Fruit fly (Drosophila melanogaster) whole organism, prepupa: Measurements from ENCODE around the gene VhaM9.7-c.

Experiments
- CG10631 ChIP-seq: fragments of 200-800 bp; sonication (Bioruptor generic); optimal IDR thresholded peaks from 2 replicates; lab custom pipeline; 2016; ENCODE audit warnings: missing biosample characterization, missing genetic modification characterization
- CG11294 ChIP-seq: fragments of 200-800 bp; sonication (Bioruptor generic); IDR thresholded peaks from 2 replicates; pipeline ENCODE4 v1.3.6; 2022; ENCODE audit warnings: missing biosample characterization, missing genetic modification characterization
- CG11902 ChIP-seq: fragments of 200-800 bp; sonication (Bioruptor generic); optimal IDR thresholded peaks from 3 replicates; lab custom pipeline; 2016; ENCODE audit warnings: missing biosample characterization, missing genetic modification characterization
- CG15336 ChIP-seq: fragments of 200-800 bp; sonication (Bioruptor generic); IDR thresholded peaks from 2 replicates; pipeline ENCODE4 v1.3.6; 2022; ENCODE audit warnings: missing biosample characterization, missing genetic modification characterization
- CG1621 ChIP-seq: fragments of 200-800 bp; sonication (Bioruptor generic); optimal IDR thresholded peaks from 3 replicates; lab custom pipeline; 2018; ENCODE audit warnings: missing biosample characterization, mild to moderate bottlenecking, missing genetic modification characterization
- CG3032 ChIP-seq: fragments of 200-800 bp; optimal IDR thresholded peaks from 2 replicates; lab custom pipeline; 2019; ENCODE audit warnings: missing biosample characterization, mild to moderate bottlenecking, missing genetic modification characterization, moderate library complexity
- CG32006 ChIP-seq: fragments of 200-800 bp; sonication (Bioruptor generic); optimal IDR thresholded peaks from 3 replicates; lab custom pipeline; 2017; ENCODE audit warnings: missing biosample characterization, mild to moderate bottlenecking, missing genetic modification characterization
- CG34406 ChIP-seq: fragments of 200-800 bp; sonication (Bioruptor generic); optimal IDR thresholded peaks from 3 replicates; lab custom pipeline; 2016; ENCODE audit warnings: missing biosample characterization, missing genetic modification characterization
- CG3919 ChIP-seq: fragments of 200-800 bp; sonication (Bioruptor generic); optimal IDR thresholded peaks from 3 replicates; lab custom pipeline; 2016; ENCODE audit warnings: missing biosample characterization, missing genetic modification characterization
- CG6276 ChIP-seq: fragments of 200-800 bp; sonication (Bioruptor generic); optimal IDR thresholded peaks from 2 replicates; lab custom pipeline; 2017; ENCODE audit warnings: missing biosample characterization, mild to moderate bottlenecking, missing genetic modification characterization
- CG6792 ChIP-seq: fragments of 200-800 bp; sonication (Bioruptor generic); optimal IDR thresholded peaks from 3 replicates; lab custom pipeline; 2016; ENCODE audit warnings: missing biosample characterization, missing genetic modification characterization
- CG6808 ChIP-seq: fragments of 200-800 bp; sonication (Bioruptor generic); optimal IDR thresholded peaks from 3 replicates; lab custom pipeline; 2017; ENCODE audit warnings: missing biosample characterization, missing genetic modification characterization, mild to moderate bottlenecking, moderate library complexity, missing genetic modification reagents
- CG6854 ChIP-seq: fragments of 200-800 bp; sonication (Bioruptor generic); optimal IDR thresholded peaks from 2 replicates; lab custom pipeline; 2017; ENCODE audit warnings: missing biosample characterization, mild to moderate bottlenecking, missing genetic modification characterization
- CG7368 ChIP-seq: fragments of 200-800 bp; sonication (Bioruptor generic); optimal IDR thresholded peaks from 3 replicates; lab custom pipeline; 2016; ENCODE audit warnings: missing biosample characterization, missing genetic modification characterization
- CG8119 ChIP-seq: fragments of 200-800 bp; sonication (Bioruptor generic); IDR thresholded peaks from 3 replicates; pipeline ENCODE4 v1.3.6; 2022; ENCODE audit warnings: missing biosample characterization, missing genetic modification characterization
- CG9139 ChIP-seq: fragments of 200-800 bp; sonication (Bioruptor generic); optimal IDR thresholded peaks from 3 replicates; lab custom pipeline; 2017; ENCODE audit warnings: missing biosample characterization, mild to moderate bottlenecking, missing genetic modification characterization
- Eip78C ChIP-seq: fragments of 200-800 bp; sonication (Bioruptor generic); peaks from one replicate; lab custom pipeline; 2016; ENCODE audit warnings: missing biosample characterization, missing genetic modification characterization
- Eip93F ChIP-seq: fragments of 200-800 bp; sonication (Bioruptor generic); optimal IDR thresholded peaks from 2 replicates; lab custom pipeline; 2016; ENCODE audit warnings: missing biosample characterization, mild to moderate bottlenecking, missing genetic modification characterization
- Ets21C ChIP-seq: fragments of 200-800 bp; sonication (Bioruptor generic); optimal IDR thresholded peaks from 3 replicates; lab custom pipeline; 2016; ENCODE audit warnings: missing biosample characterization, missing genetic modification characterization
- Hr39 ChIP-seq: fragments of 200-800 bp; sonication (Bioruptor generic); optimal IDR thresholded peaks from 2 replicates; lab custom pipeline; 2016; ENCODE audit warnings: missing biosample characterization, missing genetic modification characterization
- Smox ChIP-seq: fragments of 200-800 bp; sonication (Bioruptor generic); optimal IDR thresholded peaks from 3 replicates; lab custom pipeline; 2016; ENCODE audit warnings: missing biosample characterization, missing genetic modification characterization
- Sox102F ChIP-seq: fragments of 200-800 bp; sonication (Bioruptor generic); optimal IDR thresholded peaks from 2 replicates; lab custom pipeline; 2016; ENCODE audit warnings: missing biosample characterization, mild to moderate bottlenecking, missing genetic modification characterization
- Sox14 ChIP-seq: fragments of 200-800 bp; sonication (Bioruptor generic); optimal IDR thresholded peaks from 3 replicates; lab custom pipeline; 2016; ENCODE audit warnings: missing biosample characterization, missing genetic modification characterization
- Sox15 ChIP-seq: fragments of 200-800 bp; sonication (Bioruptor generic); optimal IDR thresholded peaks from 3 replicates; lab custom pipeline; 2016; ENCODE audit warnings: missing biosample characterization, missing genetic modification characterization
- achi ChIP-seq: fragments of 200-800 bp; sonication (Bioruptor generic); optimal IDR thresholded peaks from 3 replicates; lab custom pipeline; 2016; ENCODE audit warnings: missing biosample characterization, missing genetic modification characterization
- acj6 ChIP-seq: fragments of 200-800 bp; sonication (Bioruptor generic); optimal IDR thresholded peaks from 3 replicates; lab custom pipeline; 2016; ENCODE audit warnings: missing biosample characterization, missing genetic modification characterization
- cyc ChIP-seq: fragments of 200-800 bp; sonication (Bioruptor generic); optimal IDR thresholded peaks from 3 replicates; lab custom pipeline; 2016; ENCODE audit warnings: missing biosample characterization, missing genetic modification characterization
- dac ChIP-seq: fragments of 200-800 bp; sonication (Bioruptor generic); optimal IDR thresholded peaks from 2 replicates; lab custom pipeline; 2017; ENCODE audit warnings: missing biosample characterization, mild to moderate bottlenecking, missing genetic modification characterization
- dsx ChIP-seq: fragments of 200-800 bp; optimal IDR thresholded peaks from 3 replicates; lab custom pipeline; 2019; ENCODE audit warnings: missing biosample characterization, mild to moderate bottlenecking, missing genetic modification characterization, moderate library complexity; ENCODE audit not compliant: poor library complexity, severe bottlenecking
- fd85E ChIP-seq: fragments of 200-800 bp; sonication (Bioruptor generic); optimal IDR thresholded peaks from 3 replicates; lab custom pipeline; 2016; ENCODE audit warnings: missing biosample characterization, missing genetic modification characterization
- lz ChIP-seq: fragments of 200-800 bp; sonication (Bioruptor generic); optimal IDR thresholded peaks from 3 replicates; lab custom pipeline; 2016; ENCODE audit warnings: missing biosample characterization, missing genetic modification characterization
- net ChIP-seq: fragments of 200-800 bp; sonication (Bioruptor generic); optimal IDR thresholded peaks from 3 replicates; lab custom pipeline; 2016; ENCODE audit warnings: missing biosample characterization, missing genetic modification characterization
- pdm3 ChIP-seq: fragments of 200-800 bp; sonication (Bioruptor generic); optimal IDR thresholded peaks from 3 replicates; lab custom pipeline; 2016; ENCODE audit warnings: missing biosample characterization, missing genetic modification characterization
- salr ChIP-seq, 2 experiments: fragments of 200-800 bp; sonication (Bioruptor generic); optimal IDR thresholded peaks; 3 replicates each; lab custom pipeline; 2016 to 2018; ENCODE audit warnings: missing biosample characterization in 2 of 2, missing genetic modification characterization in 2 of 2, mild to moderate bottlenecking in 1 of 2
- spab ChIP-seq: fragments of 200-800 bp; sonication (Bioruptor generic); optimal IDR thresholded peaks from 2 replicates; lab custom pipeline; 2017; ENCODE audit warnings: missing biosample characterization, mild to moderate bottlenecking, missing genetic modification characterization, missing genetic modification reagents
- svp ChIP-seq: fragments of 200-800 bp; sonication (Bioruptor generic); peaks from one replicate; lab custom pipeline; 2016; ENCODE audit warnings: missing biosample characterization, missing genetic modification characterization
- vri ChIP-seq: fragments of 200-800 bp; sonication (Bioruptor generic); optimal IDR thresholded peaks from 3 replicates; lab custom pipeline; 2016; ENCODE audit warnings: missing biosample characterization, mild to moderate bottlenecking, missing genetic modification characterization

VhaM9.7-c gene

dm6 chr3L:4148406-4148975 lies 38.2 kb downstream of the VhaM9.7-c start, which contains the start of gene CG1299 (continued):
- no peak for TF ChIP-seq net (GFP tag; lab: Kevin White, UChicago)
- no peak for TF ChIP-seq salr (GFP tag; optimal IDR thresholded peaks at IDR 0.05; lab: Kevin White, UChicago)
- no peak for TF ChIP-seq Sox15
- no peak for TF ChIP-seq fd85E (GFP tag; lab: Kevin White, UChicago)
- TF ChIP-seq CG6276 (GFP tag; lab: Kevin White, UChicago): no peak
- no peak for TF ChIP-seq CG7368 (GFP tag; lab: Kevin White, UChicago)
- no peak for TF ChIP-seq CG15336
- no peak for TF ChIP-seq lz (GFP tag; lab: Kevin White, UChicago)
- no peak for TF ChIP-seq CG34406 (GFP tag; lab: Kevin White, UChicago)
- no peak for TF ChIP-seq Ets21C
- TF ChIP-seq pdm3: no peak
- TF ChIP-seq CG6854 (GFP tag; lab: Kevin White, UChicago): no peak
- no peak for TF ChIP-seq Hr39 (GFP tag; lab: Kevin White, UChicago)
- no peak for TF ChIP-seq CG6792 (GFP tag; lab: Kevin White, UChicago)
- peak; percentile 71 for TF ChIP-seq Eip78C (GFP tag; lab: Kevin White, UChicago)
- TF ChIP-seq CG6808 (GFP tag; lab: Kevin White, UChicago): no peak
- no peak for TF ChIP-seq CG8119 (GFP tag; lab: Robert Waterston, UW)
- TF ChIP-seq Sox102F (GFP tag; lab: Kevin White, UChicago): no peak

dm6 chr3L:4145229-4145628 lies 41.4 kb downstream of the VhaM9.7-c start:
- TF ChIP-seq Sox14 (GFP tag; lab: Kevin White, UChicago) (no peak), dsx (GFP tag; lab: Kevin White, UChicago) (no peak), Sox102F (GFP tag; lab: Kevin White, UChicago) (no peak), Eip93F (GFP tag; lab: Kevin White, UChicago) (no peak), Eip78C (GFP tag; lab: Kevin White, UChicago) (no peak), net (GFP tag; lab: Kevin White, UChicago) (no peak), CG6276 (GFP tag; lab: Kevin White, UChicago) (no peak), CG6792 (GFP tag; lab: Kevin White, UChicago) (no peak), cyc (no peak), dac (GFP tag; lab: Kevin White, UChicago) (no peak), CG3032 (tag; lab: Kevin White, UChicago) (no peak), CG32006 (GFP tag; lab: Kevin White, UChicago) (no peak)

dm6 chr3L:4142064-4142463 lies 44.6 kb downstream of the VhaM9.7-c start, which contains the start of gene CG32260:
TSS of gene CG32260 (plus strand) at chr3L:4142364.
- no peak for TF ChIP-seq spab (GFP tag; lab: Kevin White, UChicago)
- TF ChIP-seq vri (GFP tag; lab: Kevin White, UChicago): no peak
- TF ChIP-seq CG6808 (GFP tag; lab: Kevin White, UChicago): no peak
- no peak for TF ChIP-seq achi (GFP tag; lab: Kevin White, UChicago)
- no peak for TF ChIP-seq salr (GFP tag; optimal IDR thresholded peaks at IDR 0.05; lab: Kevin White, UChicago)
- no peak for TF ChIP-seq CG9139 (GFP tag; lab: Kevin White, UChicago)
- no peak for TF ChIP-seq Sox15
- TF ChIP-seq Smox: no peak
- TF ChIP-seq CG6854 (GFP tag; lab: Kevin White, UChicago): no peak
- TF ChIP-seq CG8119 (GFP tag; lab: Robert Waterston, UW): no peak
- no peak for TF ChIP-seq CG11902 (GFP tag; lab: Kevin White, UChicago)
- no peak for TF ChIP-seq Hr39 (GFP tag; lab: Kevin White, UChicago)
- no peak for TF ChIP-seq acj6 (GFP tag; lab: Kevin White, UChicago)
- TF ChIP-seq CG3919 (GFP tag; lab: Kevin White, UChicago): no peak
- no peak for TF ChIP-seq fd85E (GFP tag; lab: Kevin White, UChicago)

dm6 chr3L:4141167-4141566 lies 45.5 kb downstream of the VhaM9.7-c start, which contains the start of gene Akh:
TSS of gene Akh (plus strand) at chr3L:4141467.
- TF ChIP-seq CG11294 (GFP tag; lab: Robert Waterston, UW) (no peak), svp (peak; percentile 20), CG10631 (GFP tag; lab: Kevin White, UChicago) (no peak), CG1621 (tag; lab: Kevin White, UChicago) (no peak)
